Fruit fly (Drosophila melanogaster) whole organism, embryonic: ENCODE results near the gene Moe.

Experiments
- ATbp ChIP-seq: fragments of 200-800 bp; sonication (Bioruptor generic); optimal IDR thresholded peaks from 2 replicates; lab custom pipeline; 2017; ENCODE audit warnings: missing biosample characterization, mild to moderate bottlenecking, missing genetic modification characterization, missing genetic modification reagents
- Bgb ChIP-seq: fragments of 200-800 bp; sonication (Bioruptor generic); IDR thresholded peaks from 2 replicates; pipeline ENCODE4 v1.3.6; 2022; ENCODE audit warnings: missing biosample characterization, missing genetic modification characterization; ENCODE audit not compliant: partially characterized antibody
- Bteb2 ChIP-seq: fragments of 200-800 bp; sonication (Bioruptor generic); optimal IDR thresholded peaks from 2 replicates; lab custom pipeline; 2016; ENCODE audit warnings: missing biosample characterization, missing genetic modification characterization
- CG13287 ChIP-seq: fragments of 200-800 bp; sonication (Bioruptor generic); IDR thresholded peaks from 2 replicates; pipeline ENCODE4 v1.3.6; 2022; ENCODE audit warnings: missing biosample characterization, missing genetic modification characterization; ENCODE audit not compliant: partially characterized antibody
- CG13424 ChIP-seq: fragments of 200-800 bp; sonication (Bioruptor generic); optimal IDR thresholded peaks from 2 replicates; lab custom pipeline; 2019; ENCODE audit warnings: missing biosample characterization, mild to moderate bottlenecking, missing genetic modification characterization, moderate library complexity
- CG17612 ChIP-seq: fragments of 200-800 bp; sonication (Bioruptor generic); IDR thresholded peaks from 2 replicates; pipeline ENCODE4 v1.3.6; 2022; ENCODE audit warnings: missing biosample characterization, missing genetic modification characterization
- CG18619 ChIP-seq: fragments of 200-800 bp; sonication (Bioruptor generic); optimal IDR thresholded peaks from 3 replicates; lab custom pipeline; 2017; ENCODE audit warnings: missing biosample characterization, mild to moderate bottlenecking, missing genetic modification characterization
- CG30403 ChIP-seq: fragments of 200-800 bp; sonication (Bioruptor generic); optimal IDR thresholded peaks from 3 replicates; lab custom pipeline; 2016; ENCODE audit warnings: missing biosample characterization, missing genetic modification characterization
- CG4404 ChIP-seq: fragments of 200-800 bp; sonication (Bioruptor generic); IDR thresholded peaks from 2 replicates; pipeline ENCODE4 v1.3.6; 2022; ENCODE audit warnings: missing biosample characterization, missing genetic modification characterization
- CG4707 ChIP-seq: fragments of 200-800 bp; sonication (Bioruptor generic); optimal IDR thresholded peaks from 2 replicates; lab custom pipeline; 2018; ENCODE audit warnings: missing biosample characterization, mild to moderate bottlenecking, missing genetic modification characterization, moderate library complexity
- CG6854 ChIP-seq: fragments of 200-800 bp; sonication (Bioruptor generic); optimal IDR thresholded peaks from 3 replicates; lab custom pipeline; 2017; ENCODE audit warnings: missing biosample characterization, mild to moderate bottlenecking, missing genetic modification characterization
- CG7271 ChIP-seq: fragments of 200-800 bp; sonication (Bioruptor generic); optimal IDR thresholded peaks from 2 replicates; lab custom pipeline; 2018; ENCODE audit warnings: missing biosample characterization, mild to moderate bottlenecking, missing genetic modification characterization, moderate library complexity
- CG7372 ChIP-seq: fragments of 200-800 bp; sonication (Bioruptor generic); IDR thresholded peaks from 2 replicates; pipeline ENCODE4 v1.3.6; 2022; ENCODE audit warnings: missing biosample characterization, missing genetic modification characterization
- CG7556 ChIP-seq: fragments of 200-800 bp; sonication (Bioruptor generic); optimal IDR thresholded peaks from 2 replicates; lab custom pipeline; 2017; ENCODE audit warnings: missing biosample characterization, mild to moderate bottlenecking, missing genetic modification characterization
- CG8290 ChIP-seq, 3 experiments: fragments of 200-800 bp; sonication (Bioruptor generic); optimal IDR thresholded peaks; 2 replicates each; lab custom pipeline; 2016 to 2019; ENCODE audit warnings: missing biosample characterization in 3 of 3, missing genetic modification characterization in 3 of 3, mild to moderate bottlenecking in 2 of 3, moderate library complexity in 1 of 3
- CG9437 ChIP-seq: fragments of 200-800 bp; sonication (Bioruptor generic); optimal IDR thresholded peaks from 2 replicates; lab custom pipeline; 2018; ENCODE audit warnings: missing biosample characterization, mild to moderate bottlenecking, missing genetic modification characterization
- CTCF ChIP-seq: fragments of 200-800 bp; sonication (Bioruptor generic); optimal IDR thresholded peaks from 2 replicates; lab custom pipeline; 2017; ENCODE audit warnings: missing biosample characterization, mild to moderate bottlenecking, missing genetic modification characterization, moderate library complexity
- D19A ChIP-seq: fragments of 200-800 bp; optimal IDR thresholded peaks from 3 replicates; lab custom pipeline; 2019; ENCODE audit warnings: missing biosample characterization, mild to moderate bottlenecking, missing genetic modification characterization, moderate library complexity
- Dek ChIP-seq: fragments of 200-800 bp; sonication (Bioruptor generic); optimal IDR thresholded peaks from 3 replicates; lab custom pipeline; 2019; ENCODE audit warnings: missing biosample characterization, mild to moderate bottlenecking, missing genetic modification characterization, moderate library complexity
- Gsc ChIP-seq: fragments of 200-800 bp; sonication (Bioruptor generic); IDR thresholded peaks from 2 replicates; pipeline ENCODE4 v1.3.6; 2022; ENCODE audit warnings: missing biosample characterization, missing genetic modification characterization
- Hmr ChIP-seq: fragments of 200-800 bp; sonication (Bioruptor generic); optimal IDR thresholded peaks from 3 replicates; lab custom pipeline; 2017; ENCODE audit warnings: mild to moderate bottlenecking, missing biosample characterization, missing genetic modification reagents, missing genetic modification characterization
- Hr78 ChIP-seq, 2 experiments: fragments of 200-800 bp in 1 of 2; fragments of >200 bp in 1 of 2; sonication (Bioruptor generic) in 1 of 2; optimal IDR thresholded peaks; 2 replicates each; lab custom pipeline; 2017 to 2019; ENCODE audit warnings: missing biosample characterization in 2 of 2, missing genetic modification characterization in 2 of 2, mild to moderate bottlenecking in 1 of 2, moderate library complexity in 1 of 2
- Med ChIP-seq: fragments of 200-800 bp; sonication (Bioruptor generic); peaks from one replicate; lab custom pipeline; 2016; ENCODE audit warnings: missing biosample characterization, missing genetic modification characterization, mild to moderate bottlenecking, inconsistent platforms, moderate library complexity
- NFAT ChIP-seq: fragments of 200-800 bp; sonication (Bioruptor generic); IDR thresholded peaks from 2 replicates; pipeline ENCODE4 v1.3.6; 2022; ENCODE audit warnings: missing biosample characterization, missing genetic modification characterization
- Oli ChIP-seq: fragments of 200-800 bp; sonication (Bioruptor generic); optimal IDR thresholded peaks from 2 replicates; lab custom pipeline; 2018; ENCODE audit warnings: missing biosample characterization, mild to moderate bottlenecking, missing genetic modification characterization, moderate library complexity
- Scr ChIP-seq: fragments of 200-800 bp; sonication (Bioruptor generic); IDR thresholded peaks from 2 replicates; pipeline ENCODE4 v1.3.6; 2022; ENCODE audit warnings: missing biosample characterization, missing genetic modification characterization; ENCODE audit not compliant: partially characterized antibody
- Sox100B ChIP-seq: fragments of 200-800 bp; sonication (Bioruptor generic); optimal IDR thresholded peaks from 3 replicates; lab custom pipeline; 2018; ENCODE audit warnings: missing biosample characterization, mild to moderate bottlenecking, missing genetic modification characterization
- Sox102F ChIP-seq: fragments of 200-800 bp; sonication (Bioruptor generic); optimal IDR thresholded peaks from 2 replicates; lab custom pipeline; 2018; ENCODE audit warnings: missing biosample characterization, mild to moderate bottlenecking, missing genetic modification characterization, moderate library complexity
- ac ChIP-seq: fragments of 200-800 bp; sonication (Bioruptor generic); optimal IDR thresholded peaks from 3 replicates; lab custom pipeline; 2017; ENCODE audit warnings: missing biosample characterization, mild to moderate bottlenecking, missing genetic modification characterization
- ara ChIP-seq: fragments of 200-800 bp; sonication (Bioruptor generic); IDR thresholded peaks from 2 replicates; pipeline ENCODE4 v1.3.6; 2022; ENCODE audit warnings: missing biosample characterization, missing genetic modification characterization
- bigmax ChIP-seq: fragments of 200-800 bp; sonication (Bioruptor generic); optimal IDR thresholded peaks from 2 replicates; lab custom pipeline; 2018; ENCODE audit warnings: missing biosample characterization, mild to moderate bottlenecking, missing genetic modification characterization
- chinmo ChIP-seq: fragments of 200-800 bp; sonication (Bioruptor generic); IDR thresholded peaks from 4 replicates; pipeline ENCODE4 v1.3.6; 2022; ENCODE audit warnings: missing biosample characterization, missing genetic modification characterization; ENCODE audit not compliant: partially characterized antibody
- dysf ChIP-seq: fragments of 200-800 bp; sonication (Bioruptor generic); IDR thresholded peaks from 3 replicates; pipeline ENCODE4 v1.3.6; 2022; ENCODE audit warnings: missing biosample characterization, missing genetic modification characterization
- exex ChIP-seq: fragments of 200-800 bp; sonication (Bioruptor generic); optimal IDR thresholded peaks from 4 replicates; lab custom pipeline; 2018; ENCODE audit warnings: missing biosample characterization, mild to moderate bottlenecking, missing genetic modification characterization, moderate library complexity
- gsb-n ChIP-seq: fragments of 200-800 bp; sonication (Bioruptor generic); optimal IDR thresholded peaks from 3 replicates; lab custom pipeline; 2018; ENCODE audit warnings: missing biosample characterization, mild to moderate bottlenecking, missing genetic modification characterization
- lab ChIP-seq: fragments of 200-800 bp; sonication (Bioruptor generic); optimal IDR thresholded peaks from 3 replicates; lab custom pipeline; 2017; ENCODE audit warnings: missing biosample characterization, missing genetic modification characterization, mild to moderate bottlenecking, moderate library complexity, missing genetic modification reagents
- lola ChIP-seq, 3 experiments: fragments of >200 bp in 2 of 3; fragments of 200-800 bp in 1 of 3; sonication (Bioruptor generic) in 1 of 3; optimal IDR thresholded peaks; 2 replicates each; lab custom pipeline; 2017 to 2019; ENCODE audit warnings: missing biosample characterization in 3 of 3, missing genetic modification characterization in 3 of 3, mild to moderate bottlenecking in 1 of 3, moderate library complexity in 1 of 3
- mirr ChIP-seq: fragments of 200-800 bp; sonication (Bioruptor generic); optimal IDR thresholded peaks from 3 replicates; lab custom pipeline; 2018; ENCODE audit warnings: missing biosample characterization, mild to moderate bottlenecking, missing genetic modification characterization
- otp ChIP-seq: fragments of 200-800 bp; sonication (Bioruptor generic); IDR thresholded peaks from 3 replicates; pipeline ENCODE4, ENCODE4 v1.3.6; 2022; ENCODE audit warnings: missing biosample characterization, missing genetic modification characterization
- phol ChIP-seq: fragments of 200-800 bp; sonication (Bioruptor generic); optimal IDR thresholded peaks from 3 replicates; lab custom pipeline; 2018; ENCODE audit warnings: missing biosample characterization, mild to moderate bottlenecking, missing genetic modification characterization, moderate library complexity
- pita ChIP-seq: fragments of 200-800 bp; sonication (Bioruptor generic); optimal IDR thresholded peaks from 2 replicates; lab custom pipeline; 2017; ENCODE audit warnings: missing biosample characterization, mild to moderate bottlenecking, missing genetic modification characterization
- pnt ChIP-seq: fragments of 200-800 bp; sonication (Bioruptor generic); optimal IDR thresholded peaks from 3 replicates; lab custom pipeline; 2016; ENCODE audit warnings: missing biosample characterization, missing genetic modification characterization
- sd ChIP-seq: fragments of 200-800 bp; sonication (Bioruptor generic); optimal IDR thresholded peaks from 3 replicates; lab custom pipeline; 2018; ENCODE audit warnings: missing biosample characterization, mild to moderate bottlenecking, missing genetic modification characterization, moderate library complexity
- tin ChIP-seq: fragments of 200-800 bp; sonication (Bioruptor generic); optimal IDR thresholded peaks from 3 replicates; lab custom pipeline; 2016; ENCODE audit warnings: missing biosample characterization, missing genetic modification characterization
- vfl ChIP-seq: fragments of 200-800 bp; sonication (Bioruptor generic); optimal IDR thresholded peaks from 2 replicates; lab custom pipeline; 2016; ENCODE audit warnings: missing biosample characterization, missing genetic modification characterization
- wdn ChIP-seq: fragments of 200-800 bp; sonication (Bioruptor generic); IDR thresholded peaks from 2 replicates; pipeline ENCODE4 v1.3.6; 2022; ENCODE audit warnings: missing biosample characterization, missing genetic modification characterization
- zf30C ChIP-seq: fragments of 200-800 bp; sonication (Bioruptor generic); optimal IDR thresholded peaks from 3 replicates; lab custom pipeline; 2018; ENCODE audit warnings: missing biosample characterization, mild to moderate bottlenecking, missing genetic modification characterization

Moe gene

dm6 chrX:8878967-8879554, 19.1 kb downstream of the Moe start (continued):
- TF ChIP-seq bigmax (GFP tag; lab: Kevin White, UChicago) (no peak), ac (GFP tag; lab: Kevin White, UChicago) (peak; percentile 10), Hmr (GFP tag; lab: Kevin White, UChicago) (peak; percentile 83), NFAT (GFP tag; lab: Robert Waterston, UW) (peak; percentile 68), dysf (GFP tag; lab: Robert Waterston, UW) (peak; percentile 90), CG6854 (GFP tag; lab: Kevin White, UChicago) (peak; percentile 75)
- TF ChIP-seq, all 482 proteins: peak for 323

- TF ChIP-seq gsb-n (tag; lab: Kevin White, UChicago) (no peak), CG17612 (GFP tag; lab: Robert Waterston, UW) (no peak), tin (no peak), Med (GFP tag; lab: Kevin White, UChicago) (peak; percentile 3), Gsc (GFP tag; lab: Robert Waterston, UW) (no peak), Bteb2 (GFP tag; lab: Kevin White, UChicago) (no peak), CTCF (GFP tag; lab: Kevin White, UChicago) (peak; percentile 84), mirr (GFP tag; lab: Kevin White, UChicago) (no peak), sd (tag; lab: Kevin White, UChicago) (peak; percentile 82), chinmo (GFP tag; lab: Robert Waterston, UW) (0 out of 4 replicates have a peak, but pooled peaks have one; percentile 34), Bgb (no peak), zf30C (GFP tag; lab: Kevin White, UChicago) (peak; percentile 43)
Observed at dm6 chrX:8867481-8867880, 30.7 kb downstream of the Moe start.

- TF ChIP-seq CG18619, result peak; percentile 20
- TF ChIP-seq Hr78 (GFP tag; optimal IDR thresholded peaks at IDR 0.05; lab: Kevin White, UChicago), result no peak
- TF ChIP-seq D19A (tag; lab: Kevin White, UChicago), result peak; percentile 42
- no peak for TF ChIP-seq CG30403 (GFP tag; lab: Kevin White, UChicago)
- no peak for TF ChIP-seq CG7271 (tag; lab: Kevin White, UChicago)
- no peak for TF ChIP-seq CG13287
- TF ChIP-seq otp (GFP tag; lab: Robert Waterston, UW), result no peak
- TF ChIP-seq ara (GFP tag; lab: Robert Waterston, UW), result no peak
- peak; percentile 27 for TF ChIP-seq Sox100B
- no peak for TF ChIP-seq CG8290 (GFP tag; optimal IDR thresholded peaks at IDR 0.05; lab: Kevin White, UChicago)
- TF ChIP-seq CG8290 (tag; optimal IDR thresholded peaks at IDR 0.05; lab: Kevin White, UChicago), result no peak
- no peak for TF ChIP-seq CG4707
- no peak for TF ChIP-seq ATbp (GFP tag; lab: Kevin White, UChicago)
- TF ChIP-seq pita (GFP tag; lab: Kevin White, UChicago), result no peak
- peak; percentile 24 for TF ChIP-seq CG13424 (tag; lab: Kevin White, UChicago)
- no peak for TF ChIP-seq CG4404
- peak; percentile 28 for TF ChIP-seq phol (tag; lab: Kevin White, UChicago)
- TF ChIP-seq vfl (GFP tag; lab: Kevin White, UChicago), result no peak
- TF ChIP-seq Scr (GFP tag; lab: Robert Waterston, UW), result no peak
- TF ChIP-seq lab (GFP tag; lab: Kevin White, UChicago), result no peak
- no peak for TF ChIP-seq Sox102F (GFP tag; lab: Kevin White, UChicago)
- TF ChIP-seq Oli (tag; lab: Kevin White, UChicago), result peak; percentile 34
- peak in 1 of 3 experiments; percentile 25 for TF ChIP-seq lola (GFP tag; optimal IDR thresholded peaks at IDR 0.05; lab: Kevin White, UChicago)
- TF ChIP-seq CG9437, result no peak
- TF ChIP-seq pnt, result no peak
- TF ChIP-seq CG7372 (GFP tag; lab: Robert Waterston, UW), result no peak
- TF ChIP-seq exex (tag; lab: Kevin White, UChicago), result no peak
- TF ChIP-seq Dek, result no peak
- TF ChIP-seq wdn (GFP tag; lab: Robert Waterston, UW), result no peak
- peak; percentile 21 for TF ChIP-seq CG7556 (GFP tag; lab: Kevin White, UChicago)
Observed at dm6 chrX:8866256-8866655, 31.9 kb downstream of the Moe start.
